Worm (Caenorhabditis elegans) whole organism, L3 larva: Measurements from ENCODE around the gene agt-1.

Experiments
- daf-12 ChIP-seq: fragments of 150-350 bp; optimal IDR thresholded peaks from 2 replicates; lab custom pipeline; 2014; ENCODE audit warnings: missing biosample characterization, missing genetic modification reagents, missing genetic modification characterization
- egl-27 ChIP-seq: sonication (generic microtip); optimal IDR thresholded peaks from 4 replicates; lab custom pipeline; 2017; ENCODE audit warnings: missing biosample characterization, missing genetic modification reagents, missing genetic modification characterization
- lin-15B ChIP-seq: fragments of 150-350 bp; optimal IDR thresholded peaks from 2 replicates; lab custom pipeline; 2014; ENCODE audit warnings: missing biosample characterization, missing genetic modification characterization
- nhr-23 ChIP-seq: fragments of 150-350 bp; optimal IDR thresholded peaks from 2 replicates; lab custom pipeline; 2014; ENCODE audit warnings: missing biosample characterization, missing genetic modification reagents, missing genetic modification characterization
- nhr-76 ChIP-seq: fragments of 150-350 bp; sonication (generic microtip); optimal IDR thresholded peaks from 5 replicates; lab custom pipeline; 2014; ENCODE audit warnings: missing biosample characterization, missing genetic modification characterization
- pha-4 ChIP-seq: fragments of 150-350 bp; optimal IDR thresholded peaks from 2 replicates; lab custom pipeline; 2014; ENCODE audit warnings: missing biosample characterization, missing genetic modification reagents, missing genetic modification characterization
- pqm-1 ChIP-seq: fragments of 150-350 bp; optimal IDR thresholded peaks from 2 replicates; lab custom pipeline; 2017; ENCODE audit warnings: missing biosample characterization, missing genetic modification characterization, inconsistent platforms
- skn-1 ChIP-seq: fragments of 150-350 bp; optimal IDR thresholded peaks from 2 replicates; lab custom pipeline; 2014; ENCODE audit warnings: missing biosample characterization, missing genetic modification characterization

ce11 chrIV:13398728-13399127 lies 29.5 kb upstream of the agt-1 start, which contains the start of gene Y62E10A.13:
- TF ChIP-seq pha-4 (tag; lab: Kevin White, UChicago) (no peak), daf-12 (tag; lab: Kevin White, UChicago) (no peak), egl-27 (tag; lab: Kevin White, UChicago) (no peak), nhr-76 (tag; lab: Kevin White, UChicago) (no peak), lin-15B (tag; lab: Kevin White, UChicago) (no peak), pqm-1 (tag; lab: Kevin White, UChicago) (no peak), skn-1 (no peak), nhr-23 (no peak)
